Worm (Caenorhabditis elegans): ENCODE results near the gene toca-1.

ce11 chrX:1513153-1513552 is 8.1 kb downstream of the toca-1 start:
- no peak for TF ChIP-seq pag-3 (tag; optimal IDR thresholded peaks at IDR 0.05; ENCODE audit: borderline replicate concordance)
- TF ChIP-seq dmd-4 (tag; optimal IDR thresholded peaks at IDR 0.05; ENCODE audit: borderline replicate concordance) = no peak
- TF ChIP-seq pha-4 (tag; optimal IDR thresholded peaks at IDR 0.05) = no peak
- TF ChIP-seq ceh-45 (GFP tag; IDR thresholded peaks at IDR 0.05) = no peak
- no peak for TF ChIP-seq C38D4.7 (GFP tag; optimal IDR thresholded peaks at IDR 0.05)

All from whole organism, late embryonic.